Worm (Caenorhabditis elegans) whole organism, late embryonic: ENCODE measurements around the gene hum-6.

Experiments used
- K09A11.1 ChIP-seq: sonication (generic microtip); optimal IDR thresholded peaks from 2 replicates; lab custom pipeline; 2017; ENCODE audit warnings: antibody characterized with exemption, mild to moderate bottlenecking, missing genetic modification characterization, missing compliant biosample characterization; ENCODE audit not compliant: insufficient read depth
- fkh-10 ChIP-seq: fragments of 150-350 bp; optimal IDR thresholded peaks from 2 replicates; lab custom pipeline; 2014; ENCODE audit warnings: missing biosample characterization, missing genetic modification reagents, missing genetic modification characterization
- nhr-11 ChIP-seq: fragments of 150-350 bp; optimal IDR thresholded peaks from 2 replicates; lab custom pipeline; 2014; ENCODE audit warnings: missing biosample characterization, missing genetic modification characterization
- pat-9 ChIP-seq: fragments of 200-800 bp; sonication (Bioruptor generic); optimal IDR thresholded peaks from 2 replicates; lab custom pipeline; 2018; ENCODE audit warnings: mild to moderate bottlenecking, missing genetic modification characterization, moderate library complexity, missing compliant biosample characterization
- pha-4 ChIP-seq: fragments of 150-350 bp; optimal IDR thresholded peaks from 2 replicates; lab custom pipeline; 2018; ENCODE audit warnings: missing biosample characterization, missing genetic modification reagents, missing genetic modification characterization
- pqm-1 ChIP-seq: sonication (generic microtip); optimal IDR thresholded peaks from 2 replicates; lab custom pipeline; 2016; ENCODE audit warnings: missing genetic modification characterization, missing compliant biosample characterization
- sox-4 ChIP-seq: sonication (generic microtip); optimal IDR thresholded peaks from 2 replicates; lab custom pipeline; 2017; ENCODE audit warnings: mild to moderate bottlenecking, missing genetic modification characterization, inconsistent platforms, missing compliant biosample characterization

ce11 chrX:2319238-2319637 is 16.4 kb downstream of the hum-6 start, which contains the start of gene aakg-4:
- TF ChIP-seq fkh-10 = no peak
- no peak for TF ChIP-seq nhr-11 (tag; lab: Kevin White, UChicago)
- no peak for TF ChIP-seq K09A11.1 (tag; lab: Kevin White, UChicago)
- TF ChIP-seq pha-4 (tag; lab: Kevin White, UChicago) = no peak
- TF ChIP-seq pat-9 = no peak
- TF ChIP-seq pqm-1 (tag; lab: Kevin White, UChicago) = no peak
- no peak for TF ChIP-seq sox-4 (tag; lab: Kevin White, UChicago)
